Fruit fly (Drosophila melanogaster): Measurements from ENCODE around the gene Apoltp.

DNA sequence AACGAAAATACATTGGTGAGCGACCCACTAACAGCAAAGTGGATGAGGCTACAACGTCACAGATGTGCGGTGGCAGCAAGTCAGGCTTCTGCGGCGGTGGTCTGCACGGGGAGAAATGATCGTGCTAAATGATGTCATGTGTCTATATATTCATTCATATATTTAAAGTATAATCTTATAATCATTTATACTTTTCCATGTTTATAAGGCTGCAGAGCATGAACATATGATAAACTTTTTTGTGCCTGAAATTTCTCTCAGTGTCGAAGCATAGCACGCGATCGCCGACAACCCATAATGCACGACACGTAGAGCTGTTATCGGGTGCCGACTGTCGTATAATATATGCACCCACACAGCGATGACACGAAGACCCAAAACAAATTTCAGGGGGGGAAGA is 35.6 kb upstream of the Apoltp start:
- TF ChIP-seq EcR (GFP tag; optimal IDR thresholded peaks at IDR 0.05) (no peak), CG15710 (tag; optimal IDR thresholded peaks at IDR 0.05) (peak; percentile 20), CG9948 (tag; optimal IDR thresholded peaks at IDR 0.05) (no peak), Ets98B (GFP tag; IDR thresholded peaks at IDR 0.05) (peak; percentile 44; the same call in 1 of the 2 replicates), CG10348 (GFP tag; IDR thresholded peaks at IDR 0.05) (no peak), fd96Ca (GFP tag; IDR thresholded peaks at IDR 0.05) (peak; percentile 68), CG4496 (GFP tag; IDR thresholded peaks at IDR 0.05) (no peak)

Measured in whole organism, pupa.